Fruit fly (Drosophila melanogaster): ENCODE data around the gene CG15544.

CG15544 gene

DNA sequence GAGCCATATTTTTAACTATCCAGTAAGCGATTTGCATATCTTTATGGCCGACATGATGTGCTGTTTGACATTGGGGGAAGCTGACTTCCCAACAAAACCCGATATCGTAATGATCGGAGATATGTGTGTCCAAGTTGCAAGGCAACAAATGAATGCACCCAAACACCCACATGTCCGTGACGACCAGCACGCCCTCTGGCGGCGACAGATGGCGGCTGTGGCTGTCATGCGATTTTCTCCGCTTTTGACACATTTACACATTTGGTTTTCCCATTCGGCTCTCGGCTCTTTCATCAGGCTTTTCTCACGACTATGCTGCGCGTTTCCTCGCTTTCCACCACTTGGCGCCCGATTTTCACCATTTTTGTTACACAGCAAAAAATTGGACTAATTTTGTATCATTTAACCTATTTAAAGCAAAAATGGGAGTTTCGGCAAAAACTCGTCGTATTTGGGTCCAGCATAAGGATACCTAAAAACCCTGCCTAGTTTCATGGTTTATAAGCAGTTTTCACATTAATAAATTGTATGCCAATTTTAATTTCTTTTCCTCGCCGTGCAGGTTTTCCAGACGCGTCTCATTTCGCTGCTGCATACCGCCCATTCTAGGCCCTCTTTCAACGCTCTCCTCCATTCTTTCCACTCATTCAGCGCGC lies 12.9 kb upstream of the CG15544 start (continued):
- no peak for TF ChIP-seq Nf-YB (GFP tag; optimal IDR thresholded peaks at IDR 0.05)
- TF ChIP-seq CG2875 (GFP tag; optimal IDR thresholded peaks at IDR 0.05), result no peak
- no peak for TF ChIP-seq CG1647 (GFP tag; optimal IDR thresholded peaks at IDR 0.05)
- no peak for TF ChIP-seq run (tag; optimal IDR thresholded peaks at IDR 0.05)
- TF ChIP-seq Lhr (GFP tag; optimal IDR thresholded peaks at IDR 0.05), result no peak
- TF ChIP-seq her (GFP tag; optimal IDR thresholded peaks at IDR 0.05), result no peak
- no peak for TF ChIP-seq CG6654 (GFP tag; optimal IDR thresholded peaks at IDR 0.05)
- no peak for TF ChIP-seq CG5180 (GFP tag; optimal IDR thresholded peaks at IDR 0.05)
- TF ChIP-seq chif (GFP tag; optimal IDR thresholded peaks at IDR 0.05), result peak in 1 of 2 experiments; percentile 49
- TF ChIP-seq CG10431 (GFP tag; optimal IDR thresholded peaks at IDR 0.05), result no peak
- TF ChIP-seq CG14014 (GFP tag; IDR thresholded peaks at IDR 0.05), result 0 out of 2 replicates have a peak, but pooled peaks have one; percentile 36
- TF ChIP-seq Mes4 (GFP tag; optimal IDR thresholded peaks at IDR 0.05), result no peak
- no peak for TF ChIP-seq jing (GFP tag; optimal IDR thresholded peaks at IDR 0.05)
- no peak for TF ChIP-seq pho (GFP tag; optimal IDR thresholded peaks at IDR 0.05)
- TF ChIP-seq dimm (GFP tag; IDR thresholded peaks at IDR 0.05), result 0 out of 2 replicates have a peak, but pooled peaks have one; percentile 34
- TF ChIP-seq CG18599 (GFP tag; optimal IDR thresholded peaks at IDR 0.05), result peak; percentile 17
- TF ChIP-seq CoRest (tag; optimal IDR thresholded peaks at IDR 0.05), result no peak
- peak; percentile 37; the same call in 1 of the 2 replicates for TF ChIP-seq CG17328 (GFP tag; IDR thresholded peaks at IDR 0.05)
- no peak for TF ChIP-seq Trl (optimal IDR thresholded peaks at IDR 0.05)
- no peak for TF ChIP-seq Trl (GFP tag; optimal IDR thresholded peaks at IDR 0.05)
- no peak for TF ChIP-seq Ets65A (GFP tag)
- no peak for TF ChIP-seq CG18619 (GFP tag; optimal IDR thresholded peaks at IDR 0.05)
- no peak for TF ChIP-seq D (optimal IDR thresholded peaks at IDR 0.05)
- TF ChIP-seq D (GFP tag; optimal IDR thresholded peaks at IDR 0.05), result no peak
- TF ChIP-seq CG31224 (GFP tag; IDR thresholded peaks at IDR 0.05), result no peak
- TF ChIP-seq ttk (GFP tag; IDR thresholded peaks at IDR 0.05), result no peak
- TF ChIP-seq grn (GFP tag; optimal IDR thresholded peaks at IDR 0.05), result no peak
- peak; percentile 30 for TF ChIP-seq Atf3 (GFP tag; optimal IDR thresholded peaks at IDR 0.05)
- no peak for TF ChIP-seq caup (GFP tag; optimal IDR thresholded peaks at IDR 0.05; ENCODE audit: severe bottlenecking)
- peak; percentile 24 for TF ChIP-seq phol (tag; optimal IDR thresholded peaks at IDR 0.05)
- no peak for TF ChIP-seq CG7556 (GFP tag; optimal IDR thresholded peaks at IDR 0.05)
- no peak for TF ChIP-seq stwl (tag; optimal IDR thresholded peaks at IDR 0.05)
- TF ChIP-seq B-H1 (GFP tag; IDR thresholded peaks at IDR 0.05), result no peak; the same call in 2 of the 3 replicates
- TF ChIP-seq CG14050 (GFP tag; IDR thresholded peaks at IDR 0.05), result no peak
- TF ChIP-seq CG13894 (tag; optimal IDR thresholded peaks at IDR 0.05), result no peak
- no peak for TF ChIP-seq CG3838 (GFP tag; optimal IDR thresholded peaks at IDR 0.05)
- TF ChIP-seq CG1832 (GFP tag; optimal IDR thresholded peaks at IDR 0.05), result no peak
- no peak for TF ChIP-seq Elba2 (GFP tag; optimal IDR thresholded peaks at IDR 0.05)
- TF ChIP-seq CG1233 (GFP tag; optimal IDR thresholded peaks at IDR 0.05), result no peak
- peak; percentile 85 for TF ChIP-seq Med (GFP tag)
- TF ChIP-seq sim (GFP tag; IDR thresholded peaks at IDR 0.05), result no peak
- no peak for TF ChIP-seq CG14965 (GFP tag; optimal IDR thresholded peaks at IDR 0.05; ENCODE audit: borderline replicate concordance)
- TF ChIP-seq CG15514 (GFP tag; optimal IDR thresholded peaks at IDR 0.05), result no peak
- TF ChIP-seq Dfd (GFP tag; optimal IDR thresholded peaks at IDR 0.05), result no peak
- no peak for TF ChIP-seq ara (GFP tag; IDR thresholded peaks at IDR 0.05)
- TF ChIP-seq Taf1 (GFP tag; IDR thresholded peaks at IDR 0.05), result no peak
- no peak for TF ChIP-seq CG4707 (GFP tag; optimal IDR thresholded peaks at IDR 0.05)
- TF ChIP-seq Sry-δ (GFP tag; optimal IDR thresholded peaks at IDR 0.05), result no peak
- no peak for TF ChIP-seq CG6813 (GFP tag; optimal IDR thresholded peaks at IDR 0.05)
- no peak for TF ChIP-seq tgo (GFP tag; IDR thresholded peaks at IDR 0.05)
- peak; percentile 75 for TF ChIP-seq Drgx (GFP tag; IDR thresholded peaks at IDR 0.05)

Measured in whole organism, embryonic.